Worm (Caenorhabditis elegans): ENCODE results near the gene T09B9.4.

Gene T09B9.4

DNA sequence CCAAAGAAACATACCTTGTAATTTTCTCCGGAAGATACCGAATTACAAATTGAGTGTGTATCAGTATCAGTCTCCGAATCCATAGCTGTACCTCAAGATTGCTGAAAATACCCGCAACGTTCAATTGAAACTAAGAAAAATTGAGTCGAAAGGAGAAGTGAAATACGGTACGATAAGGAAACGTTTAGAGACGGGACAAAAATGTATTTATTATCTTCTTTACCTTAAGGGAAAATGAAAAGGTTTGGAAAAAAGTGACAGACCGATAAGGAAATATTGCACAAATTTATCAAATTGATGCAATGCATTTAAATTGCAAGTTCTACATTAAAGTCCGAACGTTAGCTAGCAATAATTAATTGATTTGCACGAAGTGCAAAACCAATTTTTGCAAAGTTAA, 15.0 kb upstream of the T09B9.4 start, which contains the start of gene F36G3.1:
TSS of gene F36G3.1 (minus strand) at position 101 of the 400 bp plus-strand sequence.
- TF ChIP-seq unc-39 (tag; optimal IDR thresholded peaks at IDR 0.05) (no peak), elt-3 (tag; optimal IDR thresholded peaks at IDR 0.05) (no peak), zag-1 (tag; optimal IDR thresholded peaks at IDR 0.05) (no peak), ZK546.5 (tag; optimal IDR thresholded peaks at IDR 0.05) (no peak), gmeb-1 (tag; optimal IDR thresholded peaks at IDR 0.05) (no peak), nhr-11 (tag; optimal IDR thresholded peaks at IDR 0.05) (no peak), blmp-1 (tag; optimal IDR thresholded peaks at IDR 0.05; ENCODE audit: insufficient read depth) (no peak), mbf-1 (tag; optimal IDR thresholded peaks at IDR 0.05) (no peak), nhr-21 (tag; optimal IDR thresholded peaks at IDR 0.05) (no peak), nhr-12 (tag; optimal IDR thresholded peaks at IDR 0.05) (no peak), ztf-4 (tag; optimal IDR thresholded peaks at IDR 0.05) (no peak), lin-13 (GFP tag; optimal IDR thresholded peaks at IDR 0.05) (no peak), skn-1 (tag; optimal IDR thresholded peaks at IDR 0.05) (no peak), ztf-11 (tag; optimal IDR thresholded peaks at IDR 0.05) (no peak), nhr-10 (tag; optimal IDR thresholded peaks at IDR 0.05) (no peak), F13H6.1 (tag; optimal IDR thresholded peaks at IDR 0.05) (no peak), lin-39 (tag; optimal IDR thresholded peaks at IDR 0.05) (no peak)

- TF ChIP-seq nhr-77 (tag; optimal IDR thresholded peaks at IDR 0.05) (no peak), sma-9 (GFP tag; optimal IDR thresholded peaks at IDR 0.05) (peak; percentile 11), sma-9 (tag; optimal IDR thresholded peaks at IDR 0.05) (no peak), blmp-1 (tag; optimal IDR thresholded peaks at IDR 0.05; ENCODE audit: insufficient read depth) (peak; percentile 22), sma-3 (GFP tag; optimal IDR thresholded peaks at IDR 0.05) (peak; percentile 4), sem-4 (tag; optimal IDR thresholded peaks at IDR 0.05) (peak; percentile 9), fos-1 (tag; optimal IDR thresholded peaks at IDR 0.05) (peak; percentile 72), ztf-11 (tag; optimal IDR thresholded peaks at IDR 0.05) (no peak)
Measured at ce11 chrX:9785865-9786264, 11.7 kb upstream of the T09B9.4 start.

ce11 chrX:9782389-9782939, 8.3 kb upstream of the T09B9.4 start:
- TF ChIP-seq fos-1 (tag; optimal IDR thresholded peaks at IDR 0.05) (peak; percentile 51), mbf-1 (tag; optimal IDR thresholded peaks at IDR 0.05) (no peak), lin-13 (GFP tag; optimal IDR thresholded peaks at IDR 0.05) (no peak), nhr-11 (tag; optimal IDR thresholded peaks at IDR 0.05) (no peak), blmp-1 (tag; optimal IDR thresholded peaks at IDR 0.05; ENCODE audit: insufficient read depth) (no peak), nhr-21 (tag; optimal IDR thresholded peaks at IDR 0.05) (no peak), Y55F3AM.14 (GFP tag; optimal IDR thresholded peaks at IDR 0.05) (no peak), peb-1 (tag; optimal IDR thresholded peaks at IDR 0.05) (no peak), nhr-6 (tag; optimal IDR thresholded peaks at IDR 0.05) (no peak)

ce11 chrX:9777481-9777880, 3.3 kb upstream of the T09B9.4 start, which contains the start of gene T09B9.5:
T09B9.5 (plus strand) TSS chrX:9777781.
- TF ChIP-seq ztf-1 (GFP tag; conservative IDR thresholded peaks at IDR 0.05): no peak
- no peak for TF ChIP-seq F13H6.1 (tag; optimal IDR thresholded peaks at IDR 0.05)
- TF ChIP-seq nhr-10 (tag; optimal IDR thresholded peaks at IDR 0.05): no peak
- TF ChIP-seq R02D3.7 (tag; optimal IDR thresholded peaks at IDR 0.05): no peak
- TF ChIP-seq C34F6.9 (tag; optimal IDR thresholded peaks at IDR 0.05): no peak
- no peak for TF ChIP-seq unc-39 (tag; optimal IDR thresholded peaks at IDR 0.05)
- no peak for TF ChIP-seq Y55F3AM.14 (GFP tag; optimal IDR thresholded peaks at IDR 0.05)
- TF ChIP-seq nhr-21 (tag; optimal IDR thresholded peaks at IDR 0.05): no peak
- no peak for TF ChIP-seq aly-2 (tag; optimal IDR thresholded peaks at IDR 0.05)
- no peak for TF ChIP-seq ama-1 (optimal IDR thresholded peaks at IDR 0.05)
- TF ChIP-seq ztf-4 (tag; optimal IDR thresholded peaks at IDR 0.05): no peak
- no peak for TF ChIP-seq nhr-25 (tag; optimal IDR thresholded peaks at IDR 0.05)
- no peak for TF ChIP-seq ztf-11 (tag; optimal IDR thresholded peaks at IDR 0.05)
- no peak for TF ChIP-seq nhr-11 (tag; optimal IDR thresholded peaks at IDR 0.05)
- no peak for TF ChIP-seq elt-3 (tag; optimal IDR thresholded peaks at IDR 0.05)
- TF ChIP-seq mab-5 (tag; optimal IDR thresholded peaks at IDR 0.05): no peak
- no peak for TF ChIP-seq mdl-1 (tag; optimal IDR thresholded peaks at IDR 0.05)
- TF ChIP-seq blmp-1 (tag; optimal IDR thresholded peaks at IDR 0.05; ENCODE audit: insufficient read depth): no peak
- TF ChIP-seq gmeb-1 (tag; optimal IDR thresholded peaks at IDR 0.05): no peak

DNA sequence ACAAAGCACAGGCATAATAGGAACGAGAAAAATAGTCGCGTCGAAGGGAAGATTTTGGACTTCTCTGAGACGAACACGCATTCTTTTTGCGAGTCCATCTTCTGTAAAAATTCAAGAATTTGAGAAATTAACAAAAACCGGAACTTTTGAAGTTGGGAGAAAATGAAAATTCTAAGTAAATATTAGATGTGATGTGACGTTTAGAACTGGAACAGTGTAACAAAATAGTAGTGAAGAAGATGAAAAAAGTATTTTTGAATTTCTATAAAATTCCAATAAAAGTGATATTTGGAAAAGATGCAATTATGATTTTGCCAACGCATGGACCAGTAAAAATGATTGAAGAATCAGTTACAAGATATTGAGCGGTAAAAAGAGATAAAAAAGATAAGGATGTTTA, 9.3 kb downstream of the T09B9.4 start, which contains the start of gene slc-17.9:
TSS of gene slc-17.9 (minus strand) at position 101 of the 400 bp plus-strand sequence.
- TF ChIP-seq ceh-16 (tag; optimal IDR thresholded peaks at IDR 0.05): no peak
- no peak for TF ChIP-seq ztf-11 (tag; optimal IDR thresholded peaks at IDR 0.05)
- no peak for TF ChIP-seq ztf-1 (GFP tag; conservative IDR thresholded peaks at IDR 0.05)
- no peak for TF ChIP-seq nhr-23 (tag; optimal IDR thresholded peaks at IDR 0.05)
- TF ChIP-seq F13H6.1 (tag; optimal IDR thresholded peaks at IDR 0.05): no peak
- TF ChIP-seq fos-1 (tag; optimal IDR thresholded peaks at IDR 0.05): no peak
- no peak for TF ChIP-seq sma-3 (GFP tag; optimal IDR thresholded peaks at IDR 0.05)
- no peak for TF ChIP-seq lin-11 (tag; optimal IDR thresholded peaks at IDR 0.05)
- no peak for TF ChIP-seq lin-39 (tag; optimal IDR thresholded peaks at IDR 0.05)
- no peak for TF ChIP-seq nhr-25 (tag; optimal IDR thresholded peaks at IDR 0.05)
- TF ChIP-seq blmp-1 (tag; optimal IDR thresholded peaks at IDR 0.05; ENCODE audit: insufficient read depth): no peak
- no peak for TF ChIP-seq ceh-82 (tag; optimal IDR thresholded peaks at IDR 0.05)
- no peak for TF ChIP-seq ZK546.5 (tag; optimal IDR thresholded peaks at IDR 0.05)
- TF ChIP-seq crh-2 (tag; optimal IDR thresholded peaks at IDR 0.05): no peak
- no peak for TF ChIP-seq elt-3 (tag; optimal IDR thresholded peaks at IDR 0.05)
- TF ChIP-seq nhr-21 (tag; optimal IDR thresholded peaks at IDR 0.05): no peak
- no peak for TF ChIP-seq skn-1 (tag; optimal IDR thresholded peaks at IDR 0.05)
- no peak for TF ChIP-seq nhr-12 (tag; optimal IDR thresholded peaks at IDR 0.05)

Data from whole organism, L2 larva.